Fruit fly (Drosophila melanogaster): ENCODE data around the gene Fntb.

Fntb gene

DNA sequence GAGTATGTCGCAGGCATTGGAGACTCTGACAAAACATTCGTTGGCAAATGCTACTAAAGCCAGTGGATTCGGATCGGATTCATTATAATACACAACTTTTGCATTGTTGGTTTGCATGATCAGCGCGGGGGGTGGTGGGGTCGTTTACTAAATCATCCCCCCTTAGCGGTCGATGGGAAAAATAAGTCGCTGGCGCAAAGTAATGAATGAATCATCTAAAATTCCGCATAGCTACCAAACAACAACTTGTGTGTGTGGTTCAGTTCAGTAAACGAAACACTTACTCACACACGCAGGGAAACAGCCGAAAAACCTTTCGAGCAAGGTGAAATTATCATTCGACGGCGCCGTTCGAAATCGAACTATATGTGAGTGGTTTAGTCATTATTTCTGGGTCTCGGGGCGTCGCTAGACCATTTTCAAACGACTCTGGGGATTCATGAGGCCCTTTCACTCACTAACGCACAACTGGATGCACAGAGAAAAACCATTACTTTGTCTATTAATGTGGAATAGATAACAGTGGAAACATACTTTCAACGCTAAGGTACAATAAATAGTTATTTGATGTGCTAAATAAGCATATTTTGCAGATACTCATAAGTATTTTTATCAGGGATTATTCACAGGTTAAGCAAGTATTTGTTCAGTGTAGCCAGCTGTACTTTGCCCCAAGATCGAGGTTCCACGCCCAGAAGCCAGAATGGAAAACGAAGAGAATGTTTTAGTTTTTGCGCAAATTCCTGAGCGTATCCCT, 15.8 kb downstream of the Fntb start:
- no peak for TF ChIP-seq CG8478 (optimal IDR thresholded peaks at IDR 0.05)
- no peak for TF ChIP-seq EcR (GFP tag; optimal IDR thresholded peaks at IDR 0.05)
- no peak for TF ChIP-seq psq (optimal IDR thresholded peaks at IDR 0.05)
- TF ChIP-seq pan (optimal IDR thresholded peaks at IDR 0.05): no peak
- TF ChIP-seq Dll (optimal IDR thresholded peaks at IDR 0.05): no peak
- no peak for TF ChIP-seq usp (GFP tag; optimal IDR thresholded peaks at IDR 0.05)

DNA sequence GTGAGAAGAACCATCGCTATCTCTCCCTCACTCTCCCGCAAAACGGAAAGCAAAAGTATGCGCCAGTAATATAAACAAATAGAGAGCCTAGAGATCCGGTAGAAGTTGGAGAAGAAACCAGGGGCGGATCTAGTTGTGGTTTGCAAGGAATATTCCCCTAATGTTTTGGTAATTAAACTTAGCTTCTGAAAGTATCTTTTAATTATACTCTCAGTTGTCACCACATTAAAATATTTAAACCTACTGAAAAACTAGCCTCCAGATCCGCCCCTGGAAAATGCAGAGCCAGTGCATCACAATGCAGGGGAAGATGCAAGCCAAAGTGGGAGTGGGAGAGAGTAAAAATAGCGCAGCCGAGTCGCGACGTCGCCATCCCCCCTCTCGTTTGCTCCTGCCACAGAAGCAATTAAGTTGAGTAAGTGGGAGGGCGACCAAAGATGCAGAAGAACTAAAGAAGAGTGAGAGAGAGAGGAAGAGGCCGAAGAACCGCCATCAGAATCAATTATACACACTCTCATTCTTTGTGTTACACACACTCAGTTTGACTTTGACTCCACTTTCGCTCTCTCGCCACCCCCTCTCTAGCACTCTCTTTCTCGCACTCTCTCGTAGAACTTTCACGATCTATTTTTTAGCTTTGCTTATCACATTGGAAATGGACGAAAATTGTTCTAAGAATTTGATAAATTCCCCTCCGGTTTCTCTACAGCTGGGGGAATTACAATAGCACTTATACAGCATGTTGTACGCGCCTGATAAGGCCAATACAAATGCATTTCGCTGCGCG, 16.6 kb downstream of the Fntb start:
- no peak for TF ChIP-seq psq (optimal IDR thresholded peaks at IDR 0.05)
- no peak for TF ChIP-seq CG8478 (optimal IDR thresholded peaks at IDR 0.05)
- TF ChIP-seq EcR (GFP tag; optimal IDR thresholded peaks at IDR 0.05): peak in 1 of 2 experiments; percentile 34

DNA sequence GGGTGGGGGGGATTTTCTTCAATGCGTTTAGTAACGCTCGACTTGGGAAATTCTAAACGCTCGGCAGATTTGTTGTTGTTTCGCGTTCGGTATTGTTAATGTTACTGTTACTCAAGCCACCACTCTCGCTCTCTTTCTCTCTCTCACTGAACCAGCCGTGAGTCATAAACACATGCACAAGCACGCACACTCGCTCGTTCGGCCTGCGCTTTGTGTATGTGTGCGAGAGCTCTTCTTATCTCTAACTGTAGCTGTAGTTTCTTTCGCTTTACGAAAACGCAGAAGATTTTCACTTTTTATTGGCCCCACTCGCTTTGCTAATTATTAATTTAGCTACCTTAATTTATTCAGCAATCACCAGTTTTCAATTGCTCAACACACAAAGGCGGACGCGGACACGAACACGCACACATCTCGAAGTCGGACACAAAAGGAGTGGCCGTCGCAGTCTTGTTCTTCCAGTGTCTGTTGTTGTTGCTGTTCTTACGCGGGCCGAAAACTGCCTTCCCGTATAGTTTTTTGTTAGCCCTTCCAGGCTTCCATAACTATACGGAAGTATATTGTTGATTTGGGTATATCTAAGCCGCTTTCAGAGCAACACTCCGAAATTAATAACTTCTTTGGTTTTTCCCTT, 20.3 kb downstream of the Fntb start:
- TF ChIP-seq CG8478 (optimal IDR thresholded peaks at IDR 0.05) (peak; percentile 53), psq (optimal IDR thresholded peaks at IDR 0.05) (no peak), pan (optimal IDR thresholded peaks at IDR 0.05) (no peak)

dm6 chr3R:16453597-16453996, 20.8 kb downstream of the Fntb start, which contains the start of gene Pak3:
Gene Pak3, minus strand, starts transcription at chr3R:16453821.
- TF ChIP-seq usp (GFP tag; optimal IDR thresholded peaks at IDR 0.05): no peak
- TF ChIP-seq EcR (GFP tag; optimal IDR thresholded peaks at IDR 0.05): no peak
- TF ChIP-seq pan (optimal IDR thresholded peaks at IDR 0.05): no peak
- no peak for TF ChIP-seq Dll (optimal IDR thresholded peaks at IDR 0.05)
- TF ChIP-seq CG8478 (optimal IDR thresholded peaks at IDR 0.05): no peak
- TF ChIP-seq psq (optimal IDR thresholded peaks at IDR 0.05): no peak

dm6 chr3R:16454192-16454591, 21.4 kb downstream of the Fntb start, which contains the start of gene CG10405:
Gene CG10405, plus strand, starts transcription at chr3R:16454492.
- TF ChIP-seq Dll (optimal IDR thresholded peaks at IDR 0.05): no peak
- TF ChIP-seq pan (optimal IDR thresholded peaks at IDR 0.05): no peak
- no peak for TF ChIP-seq EcR (GFP tag; optimal IDR thresholded peaks at IDR 0.05)
- TF ChIP-seq usp (GFP tag; optimal IDR thresholded peaks at IDR 0.05): no peak
- no peak for TF ChIP-seq psq (optimal IDR thresholded peaks at IDR 0.05)
- no peak for TF ChIP-seq CG8478 (optimal IDR thresholded peaks at IDR 0.05)

DNA sequence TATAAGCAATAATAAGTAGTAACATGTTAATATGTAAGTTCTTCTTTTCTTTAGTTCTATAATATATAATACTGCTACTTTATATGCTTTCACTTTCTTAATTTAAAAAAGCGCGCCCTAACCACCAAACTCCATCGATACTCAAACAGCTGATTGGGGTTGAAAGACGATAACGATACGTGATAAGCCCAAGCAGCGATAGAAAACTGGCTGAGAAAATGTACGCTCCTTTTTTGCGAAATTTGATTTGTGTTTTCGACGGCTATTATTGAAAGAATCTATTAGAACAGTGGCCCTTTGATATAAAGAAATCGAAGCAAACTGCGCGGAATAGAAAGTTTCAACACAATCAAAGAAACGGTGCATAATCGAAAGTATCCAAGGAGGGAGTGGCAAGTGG, 23.1 kb downstream of the Fntb start, which contains the start of gene CG14883:
CG14883 (plus strand) TSS at position 178 of the 400 bp plus-strand sequence.
- TF ChIP-seq usp (GFP tag; optimal IDR thresholded peaks at IDR 0.05) (no peak), EcR (GFP tag; optimal IDR thresholded peaks at IDR 0.05) (no peak), psq (optimal IDR thresholded peaks at IDR 0.05) (no peak), CG8478 (optimal IDR thresholded peaks at IDR 0.05) (no peak), Dll (optimal IDR thresholded peaks at IDR 0.05) (no peak), pan (optimal IDR thresholded peaks at IDR 0.05) (no peak)

DNA sequence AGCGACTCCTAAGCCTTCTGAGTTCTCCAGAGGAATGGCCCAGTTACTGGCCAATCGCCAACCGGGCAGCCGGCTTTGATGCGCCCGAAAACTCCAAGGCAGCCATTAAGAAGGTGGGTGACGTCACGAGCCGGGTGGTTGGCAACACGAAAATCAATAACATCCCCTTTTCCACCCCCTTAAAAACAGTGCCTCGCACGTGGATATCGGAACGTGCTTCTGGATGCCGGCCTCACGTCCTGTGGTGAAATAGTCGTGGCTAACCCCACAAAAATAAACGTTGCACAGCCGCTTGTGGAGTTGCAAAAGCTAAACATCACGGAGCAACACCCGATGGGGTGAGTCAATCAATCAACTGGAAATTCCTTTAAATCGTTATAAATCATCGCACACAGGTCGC, 23.8 kb downstream of the Fntb start:
- TF ChIP-seq usp (GFP tag; optimal IDR thresholded peaks at IDR 0.05) (no peak), EcR (GFP tag; optimal IDR thresholded peaks at IDR 0.05) (no peak), pan (optimal IDR thresholded peaks at IDR 0.05) (no peak), CG8478 (optimal IDR thresholded peaks at IDR 0.05) (no peak), Dll (optimal IDR thresholded peaks at IDR 0.05) (no peak), psq (optimal IDR thresholded peaks at IDR 0.05) (no peak)

- no peak for TF ChIP-seq psq (optimal IDR thresholded peaks at IDR 0.05)
These were observed 35.8 kb downstream of the Fntb start for dm6 chr3R:16468556-16468955.

dm6 chr3R:16469501-16470263, 36.9 kb downstream of the Fntb start, which contains the start of the genes CG42232 and CSN5:
Gene CG42232, minus strand, starts transcription at chr3R:16469663.
Gene CSN5, plus strand, starts transcription at chr3R:16470099.
- TF ChIP-seq Dll (optimal IDR thresholded peaks at IDR 0.05) (no peak), usp (GFP tag; optimal IDR thresholded peaks at IDR 0.05) (no peak), EcR (GFP tag; optimal IDR thresholded peaks at IDR 0.05) (no peak), psq (optimal IDR thresholded peaks at IDR 0.05) (no peak), CG8478 (optimal IDR thresholded peaks at IDR 0.05) (no peak), pan (optimal IDR thresholded peaks at IDR 0.05) (no peak)

dm6 chr3R:16472301-16472700, 39.5 kb downstream of the Fntb start, which contains the start of gene Gyc89Da:
Gene Gyc89Da, plus strand, starts transcription at chr3R:16472601.
- no peak for TF ChIP-seq usp (GFP tag; optimal IDR thresholded peaks at IDR 0.05)
- TF ChIP-seq psq (optimal IDR thresholded peaks at IDR 0.05): no peak
- no peak for TF ChIP-seq Dll (optimal IDR thresholded peaks at IDR 0.05)
- TF ChIP-seq EcR (GFP tag; optimal IDR thresholded peaks at IDR 0.05): no peak
- no peak for TF ChIP-seq pan (optimal IDR thresholded peaks at IDR 0.05)
- no peak for TF ChIP-seq CG8478 (optimal IDR thresholded peaks at IDR 0.05)

- TF ChIP-seq usp (GFP tag; optimal IDR thresholded peaks at IDR 0.05): no peak
- no peak for TF ChIP-seq psq (optimal IDR thresholded peaks at IDR 0.05)
These were observed 43.7 kb downstream of the Fntb start for dm6 chr3R:16476472-16476871.

Data from whole organism.